Fruit fly (Drosophila melanogaster) whole organism, embryonic: Measurements from ENCODE around the gene put.

Experiments used
- Bgb ChIP-seq: fragments of 200-800 bp; sonication (Bioruptor generic); IDR thresholded peaks from 2 replicates; pipeline ENCODE4 v1.3.6; 2022; ENCODE audit warnings: missing biosample characterization, missing genetic modification characterization; ENCODE audit not compliant: partially characterized antibody
- CG10147 ChIP-seq: fragments of 200-800 bp; sonication (Bioruptor generic); optimal IDR thresholded peaks from 2 replicates; lab custom pipeline; 2019; ENCODE audit warnings: missing biosample characterization, mild to moderate bottlenecking, missing genetic modification characterization, moderate library complexity
- CG11085 ChIP-seq: fragments of 200-800 bp; sonication (Bioruptor generic); IDR thresholded peaks from 2 replicates; pipeline ENCODE4 v1.3.6; 2022; ENCODE audit warnings: missing biosample characterization, missing genetic modification characterization
- CG14441 ChIP-seq: fragments of 200-800 bp; sonication (Bioruptor generic); IDR thresholded peaks from 2 replicates; pipeline ENCODE4 v1.3.6; 2022; ENCODE audit warnings: missing biosample characterization, missing genetic modification characterization
- CG14667 ChIP-seq: fragments of 200-800 bp; sonication (Bioruptor generic); IDR thresholded peaks from 2 replicates; pipeline ENCODE4 v1.3.6; 2022; ENCODE audit warnings: missing biosample characterization, missing genetic modification characterization
- CG16863 ChIP-seq: fragments of 200-800 bp; sonication (Bioruptor generic); optimal IDR thresholded peaks from 3 replicates; lab custom pipeline; 2016; ENCODE audit warnings: missing biosample characterization, missing genetic modification characterization
- CG17912 ChIP-seq: fragments of 200-800 bp; sonication (Bioruptor generic); optimal IDR thresholded peaks from 2 replicates; lab custom pipeline; 2018; ENCODE audit warnings: missing biosample characterization, mild to moderate bottlenecking, missing genetic modification characterization
- CG1832 ChIP-seq: fragments of 200-800 bp; sonication (Bioruptor generic); optimal IDR thresholded peaks from 2 replicates; lab custom pipeline; 2017; ENCODE audit warnings: missing biosample characterization, mild to moderate bottlenecking, missing genetic modification characterization, inconsistent platforms
- CG18619 ChIP-seq: fragments of 200-800 bp; sonication (Bioruptor generic); optimal IDR thresholded peaks from 3 replicates; lab custom pipeline; 2017; ENCODE audit warnings: missing biosample characterization, mild to moderate bottlenecking, missing genetic modification characterization
- CG2120 ChIP-seq: fragments of 200-800 bp; sonication (Bioruptor generic); optimal IDR thresholded peaks from 3 replicates; lab custom pipeline; 2016; ENCODE audit warnings: missing biosample characterization, missing genetic modification characterization
- CG2875 ChIP-seq: fragments of 200-800 bp; sonication (Bioruptor generic); optimal IDR thresholded peaks from 2 replicates; lab custom pipeline; 2017; ENCODE audit warnings: missing biosample characterization, mild to moderate bottlenecking, missing genetic modification characterization, missing genetic modification reagents
- CG30020 ChIP-seq: fragments of 200-800 bp; optimal IDR thresholded peaks from 2 replicates; lab custom pipeline; 2019; ENCODE audit warnings: missing biosample characterization, mild to moderate bottlenecking, missing genetic modification characterization, moderate library complexity
- CG3163 ChIP-seq: fragments of 200-800 bp; sonication (Bioruptor generic); optimal IDR thresholded peaks from 3 replicates; lab custom pipeline; 2016; ENCODE audit warnings: missing biosample characterization, missing genetic modification characterization
- CG6175 ChIP-seq: fragments of 200-800 bp; sonication (Bioruptor generic); IDR thresholded peaks from 3 replicates; pipeline ENCODE4 v1.3.6; 2022; ENCODE audit warnings: missing biosample characterization, missing genetic modification characterization
- CG7357 ChIP-seq: fragments of 200-800 bp; sonication (Bioruptor generic); IDR thresholded peaks from 3 replicates; pipeline ENCODE4 v1.3.6; 2022; ENCODE audit warnings: missing biosample characterization, missing genetic modification characterization
- CG7556 ChIP-seq: fragments of 200-800 bp; sonication (Bioruptor generic); optimal IDR thresholded peaks from 2 replicates; lab custom pipeline; 2017; ENCODE audit warnings: missing biosample characterization, mild to moderate bottlenecking, missing genetic modification characterization
- CG9437 ChIP-seq: fragments of 200-800 bp; sonication (Bioruptor generic); optimal IDR thresholded peaks from 2 replicates; lab custom pipeline; 2018; ENCODE audit warnings: missing biosample characterization, mild to moderate bottlenecking, missing genetic modification characterization
- CG9817 ChIP-seq: fragments of 200-800 bp; sonication (Bioruptor generic); optimal IDR thresholded peaks from 2 replicates; lab custom pipeline; 2018; ENCODE audit warnings: missing biosample characterization, mild to moderate bottlenecking, missing genetic modification characterization, moderate library complexity
- CG9876 ChIP-seq: fragments of 200-800 bp; sonication (Bioruptor generic); optimal IDR thresholded peaks from 2 replicates; lab custom pipeline; 2016; ENCODE audit warnings: missing biosample characterization, missing genetic modification characterization
- D19B ChIP-seq: fragments of 200-800 bp; sonication (Bioruptor generic); optimal IDR thresholded peaks from 2 replicates; lab custom pipeline; 2017; ENCODE audit warnings: missing biosample characterization, mild to moderate bottlenecking, missing genetic modification characterization
- Deaf1 ChIP-seq: fragments of 200-800 bp; optimal IDR thresholded peaks from 3 replicates; lab custom pipeline; 2019; ENCODE audit warnings: missing biosample characterization, mild to moderate bottlenecking, missing genetic modification characterization, moderate library complexity
- Dip3 ChIP-seq: fragments of 200-800 bp; sonication (Bioruptor generic); optimal IDR thresholded peaks from 3 replicates; lab custom pipeline; 2016; ENCODE audit warnings: missing biosample characterization, missing genetic modification characterization
- Elba2 ChIP-seq: fragments of 200-800 bp; sonication (Bioruptor generic); optimal IDR thresholded peaks from 3 replicates; lab custom pipeline; 2016; ENCODE audit warnings: missing biosample characterization, missing genetic modification characterization
- Fer2 ChIP-seq: fragments of 200-800 bp; sonication (Bioruptor generic); optimal IDR thresholded peaks from 2 replicates; lab custom pipeline; 2018; ENCODE audit warnings: missing biosample characterization, mild to moderate bottlenecking, missing genetic modification characterization, moderate library complexity
- HHEX ChIP-seq: fragments of 200-800 bp; sonication (Bioruptor generic); optimal IDR thresholded peaks from 3 replicates; lab custom pipeline; 2017; ENCODE audit warnings: missing biosample characterization, mild to moderate bottlenecking, missing genetic modification characterization, missing genetic modification reagents
- Hmr ChIP-seq: fragments of 200-800 bp; sonication (Bioruptor generic); optimal IDR thresholded peaks from 3 replicates; lab custom pipeline; 2017; ENCODE audit warnings: mild to moderate bottlenecking, missing biosample characterization, missing genetic modification reagents, missing genetic modification characterization
- MESR4 ChIP-seq: fragments of 200-800 bp; sonication (Bioruptor generic); optimal IDR thresholded peaks from 2 replicates; lab custom pipeline; 2018; ENCODE audit warnings: missing biosample characterization, mild to moderate bottlenecking, missing genetic modification characterization, moderate library complexity
- Myb ChIP-seq: fragments of 200-800 bp; sonication (Bioruptor generic); optimal IDR thresholded peaks from 2 replicates; lab custom pipeline; 2016; ENCODE audit warnings: missing biosample characterization, missing genetic modification characterization
- Oli ChIP-seq: fragments of 200-800 bp; sonication (Bioruptor generic); optimal IDR thresholded peaks from 2 replicates; lab custom pipeline; 2018; ENCODE audit warnings: missing biosample characterization, mild to moderate bottlenecking, missing genetic modification characterization, moderate library complexity
- Opbp ChIP-seq: fragments of 200-800 bp; sonication (Bioruptor generic); IDR thresholded peaks from 3 replicates; pipeline ENCODE4 v1.3.6; 2022; ENCODE audit warnings: missing biosample characterization, missing genetic modification characterization; ENCODE audit not compliant: partially characterized antibody
- Ravus ChIP-seq: fragments of 200-800 bp; sonication (Bioruptor generic); IDR thresholded peaks from 2 replicates; pipeline ENCODE4 v1.3.6; 2022; ENCODE audit warnings: missing biosample characterization, missing genetic modification characterization
- Side ChIP-seq: fragments of 200-800 bp; sonication (Bioruptor generic); optimal IDR thresholded peaks from 2 replicates; lab custom pipeline; 2016; ENCODE audit warnings: missing biosample characterization, missing genetic modification characterization
- YL-1 ChIP-seq: fragments of 200-800 bp; sonication (Bioruptor generic); optimal IDR thresholded peaks from 3 replicates; lab custom pipeline; 2017; ENCODE audit warnings: missing biosample characterization, mild to moderate bottlenecking, missing genetic modification characterization
- aop ChIP-seq: fragments of 200-800 bp; sonication (Bioruptor generic); IDR thresholded peaks from 2 replicates; pipeline ENCODE4 v1.3.6; 2022; ENCODE audit warnings: missing biosample characterization, missing genetic modification characterization
- chif ChIP-seq, 2 experiments: fragments of 200-800 bp; sonication (Bioruptor generic); optimal IDR thresholded peaks; 3 replicates each; lab custom pipeline; 2016; ENCODE audit warnings: missing biosample characterization in 2 of 2, missing genetic modification characterization in 2 of 2
- crol ChIP-seq: fragments of 200-800 bp; sonication (Bioruptor generic); IDR thresholded peaks from 2 replicates; pipeline ENCODE4 v1.3.6; 2022; ENCODE audit warnings: missing biosample characterization, missing genetic modification characterization
- eve ChIP-seq, 2 experiments: fragments of >200 bp; optimal IDR thresholded peaks; 2 replicates each; lab custom pipeline; 2017; ENCODE audit warnings: missing biosample characterization in 2 of 2, missing genetic modification characterization in 2 of 2
- ewg ChIP-seq: fragments of 200-800 bp; sonication (Bioruptor generic); optimal IDR thresholded peaks from 3 replicates; lab custom pipeline; 2017; ENCODE audit warnings: mild to moderate bottlenecking, missing biosample characterization, missing genetic modification reagents, missing genetic modification characterization
- her ChIP-seq: fragments of 200-800 bp; sonication (Bioruptor generic); optimal IDR thresholded peaks from 2 replicates; lab custom pipeline; 2016; ENCODE audit warnings: missing biosample characterization, missing genetic modification characterization
- ind ChIP-seq: fragments of 200-800 bp; sonication (Bioruptor generic); optimal IDR thresholded peaks from 3 replicates; lab custom pipeline; 2016; ENCODE audit warnings: missing biosample characterization, missing genetic modification characterization
- mld ChIP-seq: fragments of 200-800 bp; sonication (Bioruptor generic); IDR thresholded peaks from 3 replicates; pipeline ENCODE4 v1.3.6; 2022; ENCODE audit warnings: missing biosample characterization, missing genetic modification characterization; ENCODE audit not compliant: partially characterized antibody
- nau ChIP-seq: fragments of 200-800 bp; sonication (Bioruptor generic); optimal IDR thresholded peaks from 3 replicates; lab custom pipeline; 2017; ENCODE audit warnings: missing biosample characterization, mild to moderate bottlenecking, missing genetic modification characterization, missing genetic modification reagents
- pb ChIP-seq: fragments of 200-800 bp; sonication (Bioruptor generic); optimal IDR thresholded peaks from 3 replicates; lab custom pipeline; 2016; ENCODE audit warnings: missing biosample characterization, missing genetic modification characterization
- sd ChIP-seq: fragments of 200-800 bp; sonication (Bioruptor generic); optimal IDR thresholded peaks from 3 replicates; lab custom pipeline; 2018; ENCODE audit warnings: missing biosample characterization, mild to moderate bottlenecking, missing genetic modification characterization, moderate library complexity
- trem ChIP-seq: fragments of 200-800 bp; optimal IDR thresholded peaks from 3 replicates; lab custom pipeline; 2019; ENCODE audit warnings: missing biosample characterization, mild to moderate bottlenecking, missing genetic modification characterization, moderate library complexity
- ttk ChIP-seq: fragments of 200-800 bp; sonication (Bioruptor generic); IDR thresholded peaks from 2 replicates; pipeline ENCODE4 v2.1.2; 2022; ENCODE audit warnings: missing biosample characterization, missing genetic modification characterization
- twi ChIP-seq: fragments of 200-800 bp; optimal IDR thresholded peaks from 2 replicates; lab custom pipeline; 2019; ENCODE audit warnings: missing biosample characterization, mild to moderate bottlenecking, missing genetic modification characterization, moderate library complexity
- unpg ChIP-seq: fragments of 200-800 bp; sonication (Bioruptor generic); optimal IDR thresholded peaks from 3 replicates; lab custom pipeline; 2018; ENCODE audit warnings: missing biosample characterization, mild to moderate bottlenecking, missing genetic modification characterization, moderate library complexity

The put gene

dm6 chr3R:14574962-14575717, 50.4 kb downstream of the put start (continued):
- TF ChIP-seq ewg (GFP tag; lab: Kevin White, UChicago) (peak; percentile 52), CG2120 (GFP tag; lab: Kevin White, UChicago) (peak; percentile 82), Elba2 (GFP tag; lab: Kevin White, UChicago) (peak; percentile 10), CG30020 (peak; percentile 37), trem (tag; lab: Kevin White, UChicago) (peak; percentile 61), ind (GFP tag; lab: Kevin White, UChicago) (peak; percentile 80), CG16863 (peak; percentile 64), CG9817 (tag; lab: Kevin White, UChicago) (peak; percentile 66), eve (GFP tag; optimal IDR thresholded peaks at IDR 0.05; lab: Kevin White, UChicago) (no peak), Fer2 (tag; lab: Kevin White, UChicago) (peak; percentile 59), D19B (GFP tag; lab: Kevin White, UChicago) (peak; percentile 68), YL-1 (GFP tag; lab: Kevin White, UChicago) (peak; percentile 53), CG1832 (GFP tag; lab: Kevin White, UChicago) (peak; percentile 5), CG3163 (GFP tag; lab: Kevin White, UChicago) (no peak), chif (GFP tag; optimal IDR thresholded peaks at IDR 0.05; lab: Kevin White, UChicago) (peak in 1 of 2 experiments; percentile 52), HHEX (GFP tag; lab: Kevin White, UChicago) (peak; percentile 55), Oli (tag; lab: Kevin White, UChicago) (peak; percentile 75), CG10147 (GFP tag; lab: Kevin White, UChicago) (peak; percentile 81), nau (peak; percentile 38), ttk (GFP tag; lab: Robert Waterston, UW) (peak; percentile 63; the same call in 1 of the 2 replicates), CG7357 (GFP tag; lab: Robert Waterston, UW) (peak; percentile 56; the same call in 2 of the 3 replicates), MESR4 (no peak), CG9437 (GFP tag; lab: Kevin White, UChicago) (peak; percentile 73), CG7556 (GFP tag; lab: Kevin White, UChicago) (peak; percentile 87), CG17912 (no peak), Side (peak; percentile 45), sd (peak; percentile 44), crol (GFP tag; lab: Robert Waterston, UW) (no peak), Dip3 (peak; percentile 53), her (GFP tag; lab: Kevin White, UChicago) (no peak), aop (GFP tag; lab: Robert Waterston, UW) (no peak), CG14441 (GFP tag; lab: Robert Waterston, UW) (no peak; the same call in 1 of the 2 replicates), CG9876 (GFP tag; lab: Kevin White, UChicago) (no peak), Bgb (no peak), Ravus (GFP tag; lab: Robert Waterston, UW) (no peak), CG18619 (GFP tag; lab: Kevin White, UChicago) (peak; percentile 70), Hmr (GFP tag; lab: Kevin White, UChicago) (peak; percentile 70), CG2875 (GFP tag; lab: Kevin White, UChicago) (peak; percentile 24), CG6175 (GFP tag; lab: Robert Waterston, UW) (no peak), Opbp (GFP tag; lab: Robert Waterston, UW) (no peak), twi (peak; percentile 44), Deaf1 (tag; lab: Kevin White, UChicago) (peak; percentile 56), unpg (GFP tag; lab: Kevin White, UChicago) (peak; percentile 62), Myb (no peak), CG11085 (peak; percentile 43; the same call in 1 of the 2 replicates), CG14667 (0 out of 2 replicates have a peak, but pooled peaks have one; percentile 25), mld (GFP tag; lab: Robert Waterston, UW) (no peak), pb (GFP tag; lab: Kevin White, UChicago) (no peak)
